Worm (Caenorhabditis elegans) whole organism, L2 larva: ENCODE measurements around the gene T19D12.1.
A peak's percentile ranks its signal among the peaks of the same experiment; 100 is the strongest.

ENCODE experiments used
- F13H6.1 ChIP-seq: sonication (generic microtip); optimal IDR thresholded peaks from 2 replicates; lab custom pipeline; 2016; ENCODE audit warnings: missing genetic modification characterization, missing compliant biosample characterization
- Y55F3AM.14 ChIP-seq: fragments of 200-800 bp; sonication (Bioruptor generic); optimal IDR thresholded peaks from 2 replicates; lab custom pipeline; 2018; ENCODE audit warnings: mild to moderate bottlenecking, missing genetic modification characterization, missing compliant biosample characterization
- ZK546.5 ChIP-seq: sonication (generic microtip); optimal IDR thresholded peaks from 2 replicates; lab custom pipeline; 2017; ENCODE audit warnings: missing biosample characterization, missing genetic modification characterization
- alr-1 ChIP-seq: fragments of 150-350 bp; optimal IDR thresholded peaks from 2 replicates; lab custom pipeline; 2014; ENCODE audit warnings: missing biosample characterization, missing genetic modification characterization
- aly-2 ChIP-seq: fragments of 150-350 bp; optimal IDR thresholded peaks from 2 replicates; lab custom pipeline; 2014; ENCODE audit warnings: missing biosample characterization, missing genetic modification characterization
- blmp-1 ChIP-seq: sonication (generic microtip); optimal IDR thresholded peaks from 2 replicates; lab custom pipeline; 2017; ENCODE audit warnings: missing genetic modification characterization, mild to moderate bottlenecking, missing compliant biosample characterization, antibody characterized with exemption, moderate library complexity; ENCODE audit not compliant: insufficient read depth
- ceh-82 ChIP-seq: fragments of 150-350 bp; optimal IDR thresholded peaks from 2 replicates; lab custom pipeline; 2014; ENCODE audit warnings: missing biosample characterization, missing genetic modification characterization
- egl-27 ChIP-seq: sonication (generic microtip); optimal IDR thresholded peaks from 3 replicates; lab custom pipeline; 2017; ENCODE audit warnings: missing biosample characterization, missing genetic modification reagents, missing genetic modification characterization
- elt-1 ChIP-seq: fragments of 150-350 bp; optimal IDR thresholded peaks from 2 replicates; lab custom pipeline; 2014; ENCODE audit warnings: missing biosample characterization, missing genetic modification characterization
- fos-1 ChIP-seq: fragments of 150-350 bp; optimal IDR thresholded peaks from 2 replicates; lab custom pipeline; 2014; ENCODE audit warnings: missing biosample characterization, missing genetic modification characterization
- gmeb-1 ChIP-seq: fragments of 150-350 bp; optimal IDR thresholded peaks from 2 replicates; lab custom pipeline; 2014; ENCODE audit warnings: missing biosample characterization, missing genetic modification characterization
- lsy-2 ChIP-seq, 2 experiments: fragments of 150-350 bp in 1 of 2; sonication (generic microtip) in 1 of 2; optimal IDR thresholded peaks; 2 replicates each; lab custom pipeline; 2014 to 2017; ENCODE audit warnings: missing biosample characterization in 2 of 2, missing genetic modification characterization in 2 of 2
- mab-5 ChIP-seq: fragments of 150-350 bp; optimal IDR thresholded peaks from 2 replicates; lab custom pipeline; 2014; ENCODE audit warnings: missing biosample characterization, missing genetic modification characterization
- mbf-1 ChIP-seq: sonication (generic microtip); optimal IDR thresholded peaks from 2 replicates; lab custom pipeline; 2017; ENCODE audit warnings: missing biosample characterization, missing genetic modification characterization
- mdl-1 ChIP-seq, 2 experiments: fragments of 150-350 bp in 1 of 2; sonication (generic microtip) in 1 of 2; optimal IDR thresholded peaks; 2 replicates each; lab custom pipeline; 2017; ENCODE audit warnings: missing biosample characterization in 2 of 2, missing genetic modification characterization in 2 of 2
- nhr-10 ChIP-seq: sonication (generic microtip); optimal IDR thresholded peaks from 2 replicates; lab custom pipeline; 2017; ENCODE audit warnings: missing biosample characterization, missing genetic modification characterization
- nhr-11 ChIP-seq: fragments of 150-350 bp; optimal IDR thresholded peaks from 2 replicates; lab custom pipeline; 2014; ENCODE audit warnings: missing biosample characterization, missing genetic modification characterization
- nhr-21 ChIP-seq: fragments of 150-350 bp; optimal IDR thresholded peaks from 2 replicates; lab custom pipeline; 2014; ENCODE audit warnings: missing biosample characterization, missing genetic modification characterization
- nhr-23 ChIP-seq: fragments of 150-350 bp; optimal IDR thresholded peaks from 2 replicates; lab custom pipeline; 2014; ENCODE audit warnings: missing biosample characterization, missing genetic modification reagents, missing genetic modification characterization
- nhr-237 ChIP-seq: fragments of 150-350 bp; optimal IDR thresholded peaks from 2 replicates; lab custom pipeline; 2014; ENCODE audit warnings: missing biosample characterization, missing genetic modification characterization
- nhr-6 ChIP-seq: fragments of 150-350 bp; optimal IDR thresholded peaks from 2 replicates; lab custom pipeline; 2014; ENCODE audit warnings: missing biosample characterization, missing genetic modification characterization
- sem-4 ChIP-seq: fragments of 150-350 bp; optimal IDR thresholded peaks from 2 replicates; lab custom pipeline; 2014; ENCODE audit warnings: missing biosample characterization, missing genetic modification reagents, missing genetic modification characterization
- skn-1 ChIP-seq: sonication (generic microtip); optimal IDR thresholded peaks from 2 replicates; lab custom pipeline; 2017; ENCODE audit warnings: missing biosample characterization, missing genetic modification characterization
- sma-3 ChIP-seq: sonication (generic microtip); optimal IDR thresholded peaks from 2 replicates; lab custom pipeline; 2016; ENCODE audit warnings: missing genetic modification reagents, missing genetic modification characterization, missing compliant biosample characterization
- sma-9 ChIP-seq, 2 experiments: fragments of 150-350 bp in 1 of 2; sonication (generic microtip) in 1 of 2; optimal IDR thresholded peaks; 2 replicates each; lab custom pipeline; 2014 to 2016; ENCODE audit warnings: missing genetic modification characterization in 2 of 2, mild to moderate bottlenecking in 1 of 2, missing biosample characterization in 1 of 2, missing compliant biosample characterization in 1 of 2, missing genetic modification reagents in 1 of 2, moderate library complexity in 1 of 2
- snpc-4 ChIP-seq: fragments of 150-350 bp; optimal IDR thresholded peaks from 2 replicates; lab custom pipeline; 2014; ENCODE audit warnings: missing biosample characterization, missing genetic modification characterization
- unc-39 ChIP-seq: fragments of 150-350 bp; optimal IDR thresholded peaks from 2 replicates; lab custom pipeline; 2014; ENCODE audit warnings: missing biosample characterization, missing genetic modification characterization
- unc-55 ChIP-seq: fragments of 150-350 bp; sonication (generic microtip); optimal IDR thresholded peaks from 3 replicates; lab custom pipeline; 2014; ENCODE audit warnings: missing biosample characterization, missing genetic modification reagents, missing genetic modification characterization
- unc-62 ChIP-seq: fragments of 150-350 bp; optimal IDR thresholded peaks from 2 replicates; lab custom pipeline; 2014; ENCODE audit warnings: missing biosample characterization, missing genetic modification reagents, missing genetic modification characterization
- ztf-11 ChIP-seq: sonication (generic microtip); optimal IDR thresholded peaks from 2 replicates; lab custom pipeline; 2017; ENCODE audit warnings: missing biosample characterization, missing genetic modification characterization
- ztf-4 ChIP-seq: fragments of 150-350 bp; optimal IDR thresholded peaks from 2 replicates; lab custom pipeline; 2014; ENCODE audit warnings: missing biosample characterization, missing genetic modification characterization

The T19D12.1 gene

ce11 chrII:6710596-6710995 lies 43.9 kb downstream of the T19D12.1 start:
- TF ChIP-seq snpc-4 (tag; lab: Kevin White, UChicago) (no peak), nhr-237 (tag; lab: Kevin White, UChicago) (no peak)

DNA sequence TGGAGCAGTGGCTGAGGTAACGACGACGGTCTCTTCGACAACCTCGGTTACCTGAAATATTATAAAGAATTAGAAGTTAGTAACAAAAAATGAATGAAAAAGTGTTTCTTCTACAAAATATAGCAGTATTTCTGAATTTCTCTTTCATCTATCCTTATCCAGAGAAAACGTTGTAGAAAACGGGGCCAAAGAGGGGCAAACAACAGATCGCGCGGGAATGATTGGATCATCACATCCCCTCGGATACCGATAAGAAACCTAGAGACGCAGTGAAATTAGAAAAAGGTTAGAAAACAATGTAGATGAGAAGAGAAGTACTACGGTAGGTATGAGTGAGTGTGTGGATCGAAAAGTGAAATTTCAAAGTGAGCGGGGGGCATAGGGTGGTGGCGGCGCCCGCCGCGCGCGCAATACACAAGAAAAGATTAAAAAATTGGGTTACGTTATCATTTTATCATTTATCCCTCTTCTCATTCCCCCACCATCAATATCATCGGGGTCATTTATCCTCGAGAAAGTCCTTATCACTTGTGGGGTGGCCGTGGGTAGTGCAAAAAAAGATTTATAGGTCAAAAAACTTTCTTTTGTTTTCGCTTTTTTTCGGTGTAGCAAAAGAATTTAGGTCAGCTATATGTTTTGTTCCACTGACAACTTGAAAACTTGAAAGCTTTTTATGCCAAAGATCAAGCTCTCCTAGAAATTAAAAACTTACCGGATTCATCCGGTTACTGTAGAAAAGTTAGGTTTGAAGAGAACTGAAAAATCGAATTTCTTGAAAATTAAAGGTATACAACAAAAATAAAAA lies 45.7 kb downstream of the T19D12.1 start, which contains the start of the genes dpy-10 and T14B4.19:
TSS of gene dpy-10 (minus strand) at position 51 of the 805 bp plus-strand sequence.
TSS of gene T14B4.19 (minus strand) at position 755 of the 805 bp plus-strand sequence.
- TF ChIP-seq ztf-4 (tag; lab: Kevin White, UChicago): no peak
- TF ChIP-seq unc-55: no peak
- peak; percentile 16 for TF ChIP-seq sem-4 (tag; lab: Kevin White, UChicago)
- TF ChIP-seq fos-1 (tag; lab: Kevin White, UChicago): peak; percentile 33
- TF ChIP-seq sma-9 (GFP tag; optimal IDR thresholded peaks at IDR 0.05; lab: Kevin White, UChicago): peak; percentile 84
- no peak for TF ChIP-seq sma-9 (tag; optimal IDR thresholded peaks at IDR 0.05; lab: Kevin White, UChicago)
- no peak for TF ChIP-seq snpc-4 (tag; lab: Kevin White, UChicago)
- no peak for TF ChIP-seq nhr-23 (tag; lab: Kevin White, UChicago)
- no peak for TF ChIP-seq F13H6.1
- TF ChIP-seq ztf-11 (tag; lab: Kevin White, UChicago): no peak
- no peak for TF ChIP-seq mab-5 (tag; lab: Kevin White, UChicago)
- TF ChIP-seq lsy-2 (tag; optimal IDR thresholded peaks at IDR 0.05; lab: Kevin White, UChicago): peak in 1 of 2 experiments; percentile 63
- no peak for TF ChIP-seq nhr-6
- TF ChIP-seq skn-1: no peak
- peak; percentile 92 for TF ChIP-seq blmp-1 (tag; lab: Kevin White, UChicago)
- TF ChIP-seq sma-3: peak; percentile 51
- no peak for TF ChIP-seq alr-1 (tag; lab: Kevin White, UChicago)
- no peak for TF ChIP-seq unc-39
- TF ChIP-seq gmeb-1 (tag; lab: Kevin White, UChicago): no peak
- peak; percentile 42 for TF ChIP-seq elt-1 (tag; lab: Kevin White, UChicago)
- peak; percentile 9 for TF ChIP-seq egl-27
- TF ChIP-seq nhr-10 (tag; lab: Kevin White, UChicago): no peak
- no peak for TF ChIP-seq ZK546.5 (tag; lab: Kevin White, UChicago)
- TF ChIP-seq nhr-11 (tag; lab: Kevin White, UChicago): no peak
- TF ChIP-seq ceh-82 (tag; lab: Kevin White, UChicago): no peak
- no peak for TF ChIP-seq mbf-1 (tag; lab: Kevin White, UChicago)
- TF ChIP-seq unc-62 (GFP tag; lab: Kevin White, UChicago): no peak
- no peak for TF ChIP-seq Y55F3AM.14 (GFP tag; lab: Kevin White, UChicago)
- TF ChIP-seq mdl-1 (tag; optimal IDR thresholded peaks at IDR 0.05; lab: Kevin White, UChicago): no peak
- peak; percentile 92 for TF ChIP-seq nhr-21 (tag; lab: Kevin White, UChicago)

DNA sequence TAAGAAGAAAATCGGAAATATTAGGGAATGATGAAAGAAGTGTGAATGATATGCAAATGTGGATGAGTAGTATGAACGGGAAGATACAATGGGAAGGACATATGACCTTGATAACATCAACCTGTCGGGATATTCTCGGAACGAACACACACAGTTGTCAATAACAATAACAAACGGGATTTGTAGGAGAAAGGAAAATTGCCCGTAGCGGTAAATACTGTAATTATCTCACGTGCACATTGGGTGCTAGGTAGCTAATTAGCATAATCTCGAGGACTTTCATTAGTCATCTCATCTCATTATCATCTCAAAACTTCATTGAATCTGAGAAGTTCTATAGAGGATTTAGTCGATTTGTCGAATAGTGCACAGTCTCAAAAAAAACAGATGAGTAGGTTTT lies 46.3 kb downstream of the T19D12.1 start:
- TF ChIP-seq sem-4 (tag; lab: Kevin White, UChicago) (no peak), nhr-11 (tag; lab: Kevin White, UChicago) (no peak), lsy-2 (tag; optimal IDR thresholded peaks at IDR 0.05; lab: Kevin White, UChicago) (no peak), alr-1 (tag; lab: Kevin White, UChicago) (no peak)
- TF ChIP-seq, all 48 proteins: peak for 0

DNA sequence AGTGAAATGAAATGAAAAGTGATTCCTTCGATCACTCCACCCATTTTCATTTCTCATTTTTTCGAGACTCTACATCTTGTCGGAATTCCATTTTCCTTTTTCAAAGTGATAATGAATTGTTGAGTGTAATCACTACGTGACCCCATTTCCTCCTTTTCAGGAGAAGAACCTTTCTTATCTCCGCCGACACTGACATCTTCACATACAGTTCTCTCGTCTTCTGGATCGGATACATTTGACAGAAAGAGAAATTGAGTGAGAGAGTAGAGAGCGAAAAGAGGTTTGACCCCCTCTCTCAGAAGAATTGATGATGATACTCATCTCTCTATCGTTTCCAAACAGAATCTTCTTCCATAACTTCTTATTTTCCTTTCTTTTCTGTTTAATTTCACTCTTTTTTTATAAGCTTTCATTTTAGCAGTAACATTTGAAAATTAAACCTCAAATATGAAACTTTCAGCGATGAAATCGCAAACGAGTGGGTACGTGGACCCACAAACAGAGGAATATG lies 47.2 kb downstream of the T19D12.1 start, which contains the start of gene dpy-2:
TSS of gene dpy-2 (plus strand) at position 461 of the 511 bp plus-strand sequence.
- TF ChIP-seq sem-4 (tag; lab: Kevin White, UChicago) (no peak), ztf-4 (tag; lab: Kevin White, UChicago) (no peak), mab-5 (tag; lab: Kevin White, UChicago) (no peak), blmp-1 (tag; lab: Kevin White, UChicago) (peak; percentile 67), nhr-6 (no peak), nhr-10 (tag; lab: Kevin White, UChicago) (no peak), aly-2 (no peak), nhr-21 (tag; lab: Kevin White, UChicago) (peak; percentile 44)
- TF ChIP-seq, all 48 proteins: peak for 2
